Worm (Caenorhabditis elegans) whole organism, L4/young adult: ENCODE data around the gene T21D12.14.

Source experiments
- dao-5 ChIP-seq: sonication (generic microtip); optimal IDR thresholded peaks from 2 replicates; lab custom pipeline; 2016; ENCODE audit warnings: missing genotype, missing genetic modification characterization, moderate library complexity, missing compliant biosample characterization
- him-1 ChIP-seq: sonication (generic microtip); optimal IDR thresholded peaks from 2 replicates; lab custom pipeline; 2016; ENCODE audit warnings: missing genotype, missing genetic modification reagents, missing genetic modification characterization, missing compliant biosample characterization

DNA sequence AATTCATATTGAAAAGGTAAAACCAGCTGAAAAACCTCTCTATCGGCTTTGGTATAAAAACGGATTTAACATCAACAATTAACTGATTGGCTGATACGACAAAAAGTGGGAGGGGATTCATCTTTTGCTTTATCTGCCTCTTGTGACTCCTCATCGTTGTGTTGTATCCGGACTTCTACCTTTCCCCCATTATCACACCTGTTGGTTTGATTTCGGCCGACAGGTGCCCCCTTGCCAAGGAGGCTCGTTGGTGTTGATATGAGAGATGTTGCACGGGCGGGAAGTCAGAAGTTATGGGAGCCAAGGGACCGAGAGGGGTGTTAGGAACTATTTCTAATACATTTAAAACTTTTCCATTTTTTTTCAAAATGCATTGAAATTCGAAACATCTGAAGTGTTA lies 26.5 kb upstream of the T21D12.14 start:
- TF ChIP-seq him-1 (tag; lab: Kevin White, UChicago) = no peak
- TF ChIP-seq dao-5 (tag; lab: Kevin White, UChicago) = no peak
